Fruit fly (Drosophila melanogaster): ENCODE data around the gene CG7653.

DNA sequence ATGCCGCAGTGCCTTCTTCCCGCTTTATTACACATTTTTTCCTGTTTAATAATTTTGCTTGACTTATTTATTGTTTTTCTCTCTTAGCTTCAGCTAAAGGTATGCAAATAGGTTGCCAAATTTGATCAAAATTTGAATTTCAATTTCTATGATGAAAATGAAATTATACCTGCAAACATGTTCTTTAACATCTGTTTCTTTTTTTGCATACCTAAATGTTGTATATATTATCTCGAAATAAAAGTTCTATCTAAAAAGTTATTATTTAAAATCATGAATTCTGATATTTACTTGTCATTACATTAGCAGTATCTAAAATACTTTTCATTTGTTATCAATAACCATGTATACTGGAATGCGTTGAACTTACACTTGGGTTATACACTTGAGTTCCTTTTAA is 15.2 kb upstream of the CG7653 start, which contains the start of gene CG31735:
- TF ChIP-seq Hr78 (GFP tag; optimal IDR thresholded peaks at IDR 0.05) (no peak), usp (GFP tag; optimal IDR thresholded peaks at IDR 0.05) (no peak), psq (GFP tag; optimal IDR thresholded peaks at IDR 0.05) (no peak), jim (GFP tag; optimal IDR thresholded peaks at IDR 0.05) (no peak), Sp1 (GFP tag; optimal IDR thresholded peaks at IDR 0.05) (no peak), Hnf4 (GFP tag; optimal IDR thresholded peaks at IDR 0.05) (no peak)

Data from whole organism, wandering third instar larva.